Fruit fly (Drosophila melanogaster) Kc167 (cell line): ENCODE measurements around the gene Cht11.

Source experiments
- Myc ChIP-seq: fragments of >200 bp; optimal IDR thresholded peaks from 2 replicates; lab custom pipeline; 2017; ENCODE audit warnings: missing external identifiers
- h ChIP-seq: fragments of >200 bp; optimal IDR thresholded peaks from 3 replicates; lab custom pipeline; 2018; ENCODE audit warnings: missing external identifiers
- insv ChIP-seq: fragments of >200 bp; optimal IDR thresholded peaks from 3 replicates; lab custom pipeline; 2018; ENCODE audit warnings: missing external identifiers
- psq ChIP-seq: fragments of >200 bp; optimal IDR thresholded peaks from 2 replicates; lab custom pipeline; 2017; ENCODE audit warnings: missing external identifiers

DNA sequence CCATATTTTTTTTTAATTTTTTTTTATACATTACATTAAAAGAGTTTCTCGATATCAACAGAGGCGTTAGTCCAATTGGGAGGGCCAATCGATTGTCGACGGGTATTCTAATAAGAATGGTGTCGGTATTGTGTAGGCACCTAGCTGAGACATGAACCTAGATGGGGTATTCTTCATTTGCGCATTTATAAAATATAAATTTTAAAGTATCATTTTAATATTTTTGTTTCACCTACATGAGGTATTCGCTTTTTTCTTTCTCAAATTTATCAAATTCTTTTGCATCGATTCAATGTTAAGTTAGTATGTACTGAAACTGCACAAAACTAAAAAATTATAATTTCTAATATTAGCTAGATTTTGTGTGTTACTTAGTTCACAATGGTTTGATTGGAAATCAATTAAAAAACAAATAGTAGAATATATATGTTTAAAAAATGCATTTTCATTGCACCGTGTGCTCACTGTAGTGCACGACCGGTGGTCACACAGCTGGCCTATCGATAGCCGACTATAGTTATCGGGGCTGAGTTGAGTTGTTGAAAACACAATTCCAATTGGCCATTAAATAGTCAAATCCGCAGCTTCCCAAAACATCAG lies 5.4 kb downstream of the Cht11 start, which contains the start of the genes CG14435 and Tmf:
- TF ChIP-seq Myc (lab: Kevin White, UChicago) (no peak), insv (lab: Kevin White, UChicago) (peak; percentile 99), h (lab: Kevin White, UChicago) (no peak), psq (no peak)
